Fruit fly (Drosophila melanogaster) S2 (cell line): Measurements from ENCODE around the gene CG15408.

Source experiments
- CG8478 ChIP-seq: fragments of >200 bp; optimal IDR thresholded peaks from 2 replicates; lab custom pipeline; 2018
- CTCF ChIP-seq, 2 experiments: fragments of >200 bp; optimal IDR thresholded peaks; 2 replicates each; lab custom pipeline; 2018

Gene CG15408

dm6 chr2L:3373242-3373641 lies 40.6 kb downstream of the CG15408 start, which contains the start of gene GramD1B:
Gene GramD1B, minus strand, starts transcription at chr2L:3373372.
- TF ChIP-seq CG8478 (lab: Kevin White, UChicago), result no peak
- TF ChIP-seq CTCF (optimal IDR thresholded peaks at IDR 0.05; lab: Kevin White, UChicago), result peak in 1 of 2 experiments; percentile 7

dm6 chr2L:3375611-3376010 lies 43.0 kb downstream of the CG15408 start, which contains the start of gene CG15412:
Gene CG15412, minus strand, starts transcription at chr2L:3375711.
- TF ChIP-seq CTCF (optimal IDR thresholded peaks at IDR 0.05; lab: Kevin White, UChicago), result no peak
- TF ChIP-seq CG8478 (lab: Kevin White, UChicago), result no peak

- TF ChIP-seq CG8478 (lab: Kevin White, UChicago), result no peak
- TF ChIP-seq CTCF (optimal IDR thresholded peaks at IDR 0.05; lab: Kevin White, UChicago), result no peak
These were observed 44.1 kb downstream of the CG15408 start, which contains the start of the genes CG9662 and Ptpa for dm6 chr2L:3376684-3377086. Gene CG9662, minus strand, starts transcription at chr2L:3376737. Gene Ptpa, plus strand, starts transcription at chr2L:3377002.
